Worm (Caenorhabditis elegans) whole organism, L2 larva: Measurements from ENCODE around the gene F13E9.9.

Experiments used
- C34F6.9 ChIP-seq: fragments of 150-350 bp; optimal IDR thresholded peaks from 2 replicates; lab custom pipeline; 2014; ENCODE audit warnings: missing biosample characterization, missing genetic modification characterization
- R02D3.7 ChIP-seq: fragments of 150-350 bp; optimal IDR thresholded peaks from 2 replicates; lab custom pipeline; 2014; ENCODE audit warnings: missing biosample characterization, missing genetic modification characterization
- Y55F3AM.14 ChIP-seq: fragments of 200-800 bp; sonication (Bioruptor generic); optimal IDR thresholded peaks from 2 replicates; lab custom pipeline; 2018; ENCODE audit warnings: mild to moderate bottlenecking, missing genetic modification characterization, missing compliant biosample characterization
- alr-1 ChIP-seq: fragments of 150-350 bp; optimal IDR thresholded peaks from 2 replicates; lab custom pipeline; 2014; ENCODE audit warnings: missing biosample characterization, missing genetic modification characterization
- aly-2 ChIP-seq: fragments of 150-350 bp; optimal IDR thresholded peaks from 2 replicates; lab custom pipeline; 2014; ENCODE audit warnings: missing biosample characterization, missing genetic modification characterization
- ama-1 ChIP-seq: fragments of 150-350 bp; optimal IDR thresholded peaks from 2 replicates; lab custom pipeline; 2018; ENCODE audit warnings: inconsistent platforms
- blmp-1 ChIP-seq: sonication (generic microtip); optimal IDR thresholded peaks from 2 replicates; lab custom pipeline; 2017; ENCODE audit warnings: missing genetic modification characterization, mild to moderate bottlenecking, missing compliant biosample characterization, antibody characterized with exemption, moderate library complexity; ENCODE audit not compliant: insufficient read depth
- ceh-82 ChIP-seq: fragments of 150-350 bp; optimal IDR thresholded peaks from 2 replicates; lab custom pipeline; 2014; ENCODE audit warnings: missing biosample characterization, missing genetic modification characterization
- crh-2 ChIP-seq: sonication (generic microtip); optimal IDR thresholded peaks from 2 replicates; lab custom pipeline; 2017; ENCODE audit warnings: missing biosample characterization, missing genetic modification characterization
- dmd-4 ChIP-seq: sonication (generic microtip); optimal IDR thresholded peaks from 2 replicates; lab custom pipeline; 2017; ENCODE audit warnings: missing biosample characterization, missing genetic modification characterization
- egl-27 ChIP-seq: sonication (generic microtip); optimal IDR thresholded peaks from 3 replicates; lab custom pipeline; 2017; ENCODE audit warnings: missing biosample characterization, missing genetic modification reagents, missing genetic modification characterization
- elt-1 ChIP-seq: fragments of 150-350 bp; optimal IDR thresholded peaks from 2 replicates; lab custom pipeline; 2014; ENCODE audit warnings: missing biosample characterization, missing genetic modification characterization
- fos-1 ChIP-seq: fragments of 150-350 bp; optimal IDR thresholded peaks from 2 replicates; lab custom pipeline; 2014; ENCODE audit warnings: missing biosample characterization, missing genetic modification characterization
- gmeb-1 ChIP-seq: fragments of 150-350 bp; optimal IDR thresholded peaks from 2 replicates; lab custom pipeline; 2014; ENCODE audit warnings: missing biosample characterization, missing genetic modification characterization
- lin-39 ChIP-seq: fragments of 150-350 bp; optimal IDR thresholded peaks from 2 replicates; lab custom pipeline; 2014; ENCODE audit warnings: missing biosample characterization, missing genetic modification reagents, missing genetic modification characterization
- lsy-2 ChIP-seq, 2 experiments: fragments of 150-350 bp in 1 of 2; sonication (generic microtip) in 1 of 2; optimal IDR thresholded peaks; 2 replicates each; lab custom pipeline; 2014 to 2017; ENCODE audit warnings: missing biosample characterization in 2 of 2, missing genetic modification characterization in 2 of 2
- mbf-1 ChIP-seq: sonication (generic microtip); optimal IDR thresholded peaks from 2 replicates; lab custom pipeline; 2017; ENCODE audit warnings: missing biosample characterization, missing genetic modification characterization
- mdl-1 ChIP-seq, 2 experiments: fragments of 150-350 bp in 1 of 2; sonication (generic microtip) in 1 of 2; optimal IDR thresholded peaks; 2 replicates each; lab custom pipeline; 2017; ENCODE audit warnings: missing biosample characterization in 2 of 2, missing genetic modification characterization in 2 of 2
- nhr-10 ChIP-seq: sonication (generic microtip); optimal IDR thresholded peaks from 2 replicates; lab custom pipeline; 2017; ENCODE audit warnings: missing biosample characterization, missing genetic modification characterization
- nhr-11 ChIP-seq: fragments of 150-350 bp; optimal IDR thresholded peaks from 2 replicates; lab custom pipeline; 2014; ENCODE audit warnings: missing biosample characterization, missing genetic modification characterization
- nhr-129 ChIP-seq: fragments of 150-350 bp; optimal IDR thresholded peaks from 2 replicates; lab custom pipeline; 2014; ENCODE audit warnings: missing biosample characterization, missing genetic modification characterization
- nhr-21 ChIP-seq: fragments of 150-350 bp; optimal IDR thresholded peaks from 2 replicates; lab custom pipeline; 2014; ENCODE audit warnings: missing biosample characterization, missing genetic modification characterization
- nhr-23 ChIP-seq: fragments of 150-350 bp; optimal IDR thresholded peaks from 2 replicates; lab custom pipeline; 2014; ENCODE audit warnings: missing biosample characterization, missing genetic modification reagents, missing genetic modification characterization
- nhr-25 ChIP-seq: fragments of 150-350 bp; sonication (generic microtip); optimal IDR thresholded peaks from 3 replicates; lab custom pipeline; 2014; ENCODE audit warnings: missing biosample characterization, missing genetic modification characterization
- nhr-6 ChIP-seq: fragments of 150-350 bp; optimal IDR thresholded peaks from 2 replicates; lab custom pipeline; 2014; ENCODE audit warnings: missing biosample characterization, missing genetic modification characterization
- sem-4 ChIP-seq: fragments of 150-350 bp; optimal IDR thresholded peaks from 2 replicates; lab custom pipeline; 2014; ENCODE audit warnings: missing biosample characterization, missing genetic modification reagents, missing genetic modification characterization
- skn-1 ChIP-seq: sonication (generic microtip); optimal IDR thresholded peaks from 2 replicates; lab custom pipeline; 2017; ENCODE audit warnings: missing biosample characterization, missing genetic modification characterization
- sma-3 ChIP-seq: sonication (generic microtip); optimal IDR thresholded peaks from 2 replicates; lab custom pipeline; 2016; ENCODE audit warnings: missing genetic modification reagents, missing genetic modification characterization, missing compliant biosample characterization
- sma-9 ChIP-seq, 2 experiments: fragments of 150-350 bp in 1 of 2; sonication (generic microtip) in 1 of 2; optimal IDR thresholded peaks; 2 replicates each; lab custom pipeline; 2014 to 2016; ENCODE audit warnings: missing genetic modification characterization in 2 of 2, mild to moderate bottlenecking in 1 of 2, missing biosample characterization in 1 of 2, missing compliant biosample characterization in 1 of 2, missing genetic modification reagents in 1 of 2, moderate library complexity in 1 of 2
- snpc-4 ChIP-seq: fragments of 150-350 bp; optimal IDR thresholded peaks from 2 replicates; lab custom pipeline; 2014; ENCODE audit warnings: missing biosample characterization, missing genetic modification characterization
- unc-55 ChIP-seq: fragments of 150-350 bp; sonication (generic microtip); optimal IDR thresholded peaks from 3 replicates; lab custom pipeline; 2014; ENCODE audit warnings: missing biosample characterization, missing genetic modification reagents, missing genetic modification characterization
- unc-62 ChIP-seq: fragments of 150-350 bp; optimal IDR thresholded peaks from 2 replicates; lab custom pipeline; 2014; ENCODE audit warnings: missing biosample characterization, missing genetic modification reagents, missing genetic modification characterization
- zag-1 ChIP-seq: fragments of 150-350 bp; optimal IDR thresholded peaks from 2 replicates; lab custom pipeline; 2014; ENCODE audit warnings: missing biosample characterization, missing genetic modification characterization

F13E9.9 gene

ce11 chrIV:10855946-10856345 lies 43.0 kb downstream of the F13E9.9 start:
- TF ChIP-seq sma-3 (GFP tag; lab: Kevin White, UChicago): no peak
- no peak for TF ChIP-seq blmp-1 (tag; lab: Kevin White, UChicago)
- no peak for TF ChIP-seq nhr-129 (tag; lab: Kevin White, UChicago)
- TF ChIP-seq sma-9 (GFP tag; optimal IDR thresholded peaks at IDR 0.05; lab: Kevin White, UChicago): no peak
- TF ChIP-seq sma-9 (tag; optimal IDR thresholded peaks at IDR 0.05; lab: Kevin White, UChicago): no peak
- no peak for TF ChIP-seq crh-2
- no peak for TF ChIP-seq Y55F3AM.14
- TF ChIP-seq zag-1: no peak
- TF ChIP-seq egl-27 (tag; lab: Kevin White, UChicago): no peak
- TF ChIP-seq nhr-6 (tag; lab: Kevin White, UChicago): no peak
- no peak for TF ChIP-seq lsy-2 (tag; optimal IDR thresholded peaks at IDR 0.05; lab: Kevin White, UChicago)
- no peak for TF ChIP-seq unc-55
- no peak for TF ChIP-seq dmd-4
- TF ChIP-seq sem-4 (tag; lab: Kevin White, UChicago): no peak
- TF ChIP-seq gmeb-1 (tag; lab: Kevin White, UChicago): no peak
- no peak for TF ChIP-seq aly-2
- TF ChIP-seq unc-62 (GFP tag; lab: Kevin White, UChicago): no peak
- TF ChIP-seq R02D3.7 (tag; lab: Kevin White, UChicago): no peak
- no peak for TF ChIP-seq mdl-1 (tag; optimal IDR thresholded peaks at IDR 0.05; lab: Kevin White, UChicago)
- no peak for TF ChIP-seq fos-1 (tag; lab: Kevin White, UChicago)
- no peak for TF ChIP-seq lin-39 (tag; lab: Kevin White, UChicago)

- TF ChIP-seq nhr-11 (tag; lab: Kevin White, UChicago) (no peak), nhr-25 (tag; lab: Kevin White, UChicago) (peak; percentile 25)
Measured at ce11 chrIV:10855049-10855448, 43.9 kb downstream of the F13E9.9 start, which contains the start of gene T11G6.3. Gene T11G6.3, minus strand, starts transcription at chrIV:10855237.

ce11 chrIV:10854042-10854441 lies 44.9 kb downstream of the F13E9.9 start:
- TF ChIP-seq snpc-4 (no peak), nhr-25 (tag; lab: Kevin White, UChicago) (no peak), nhr-23 (no peak)
- TF ChIP-seq, all 48 proteins: peak for 0

DNA sequence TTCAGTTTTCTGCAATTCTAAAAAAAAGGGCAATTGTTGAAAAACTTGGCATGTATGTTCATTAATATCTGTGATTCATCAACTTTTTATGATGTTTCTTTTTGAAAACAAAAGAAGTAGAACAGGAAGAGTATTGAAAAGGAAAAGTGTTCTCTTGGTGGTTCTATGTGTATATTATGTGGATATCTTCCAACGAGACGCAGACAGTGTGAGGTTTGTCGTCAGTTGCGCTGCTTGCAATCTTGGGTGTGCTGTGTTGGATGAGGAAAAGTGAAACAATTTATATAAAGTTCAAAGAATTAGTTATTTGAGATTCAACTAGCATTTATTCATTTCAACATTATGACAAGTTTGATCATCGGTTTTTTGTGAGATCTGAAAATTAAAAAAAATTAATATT lies 46.6 kb downstream of the F13E9.9 start:
- TF ChIP-seq sma-9 (GFP tag; optimal IDR thresholded peaks at IDR 0.05; lab: Kevin White, UChicago): no peak
- TF ChIP-seq sma-9 (tag; optimal IDR thresholded peaks at IDR 0.05; lab: Kevin White, UChicago): no peak
- no peak for TF ChIP-seq nhr-10 (tag; lab: Kevin White, UChicago)
- peak; percentile 56 for TF ChIP-seq blmp-1 (tag; lab: Kevin White, UChicago)
- peak; percentile 2 for TF ChIP-seq nhr-129 (tag; lab: Kevin White, UChicago)
- TF ChIP-seq fos-1 (tag; lab: Kevin White, UChicago): peak; percentile 23
- peak; percentile 29 for TF ChIP-seq crh-2
- peak in 1 of 2 experiments; percentile 45 for TF ChIP-seq lsy-2 (tag; optimal IDR thresholded peaks at IDR 0.05; lab: Kevin White, UChicago)
- TF ChIP-seq C34F6.9 (tag; lab: Kevin White, UChicago): peak; percentile 46
- TF ChIP-seq unc-55: peak; percentile 54

- TF ChIP-seq unc-62 (GFP tag; lab: Kevin White, UChicago): no peak
- TF ChIP-seq alr-1: no peak
- TF ChIP-seq sem-4 (tag; lab: Kevin White, UChicago): no peak
- TF ChIP-seq ceh-82 (tag; lab: Kevin White, UChicago): no peak
- TF ChIP-seq unc-55: no peak
- no peak for TF ChIP-seq nhr-21 (tag; lab: Kevin White, UChicago)
- no peak for TF ChIP-seq skn-1 (tag; lab: Kevin White, UChicago)
- no peak for TF ChIP-seq ama-1
- TF ChIP-seq Y55F3AM.14: no peak
- no peak for TF ChIP-seq nhr-10 (tag; lab: Kevin White, UChicago)
Measured at ce11 chrIV:10851833-10852232, 47.2 kb downstream of the F13E9.9 start, which contains the start of gene T11G6.4. Gene T11G6.4, minus strand, starts transcription at chrIV:10851933.

ce11 chrIV:10851136-10851535 lies 47.9 kb downstream of the F13E9.9 start:
- TF ChIP-seq elt-1 (tag; lab: Kevin White, UChicago): no peak
- TF ChIP-seq mbf-1 (tag; lab: Kevin White, UChicago): no peak
- no peak for TF ChIP-seq sem-4 (tag; lab: Kevin White, UChicago)
